Fruit fly (Drosophila melanogaster) whole organism, prepupa: ENCODE measurements around the gene Syx1A.

Experiments used
- CG7368 ChIP-seq: fragments of 200-800 bp; sonication (Bioruptor generic); optimal IDR thresholded peaks from 3 replicates; lab custom pipeline; 2016; ENCODE audit warnings: missing biosample characterization, missing genetic modification characterization
- Hr39 ChIP-seq: fragments of 200-800 bp; sonication (Bioruptor generic); optimal IDR thresholded peaks from 2 replicates; lab custom pipeline; 2016; ENCODE audit warnings: missing biosample characterization, missing genetic modification characterization

DNA sequence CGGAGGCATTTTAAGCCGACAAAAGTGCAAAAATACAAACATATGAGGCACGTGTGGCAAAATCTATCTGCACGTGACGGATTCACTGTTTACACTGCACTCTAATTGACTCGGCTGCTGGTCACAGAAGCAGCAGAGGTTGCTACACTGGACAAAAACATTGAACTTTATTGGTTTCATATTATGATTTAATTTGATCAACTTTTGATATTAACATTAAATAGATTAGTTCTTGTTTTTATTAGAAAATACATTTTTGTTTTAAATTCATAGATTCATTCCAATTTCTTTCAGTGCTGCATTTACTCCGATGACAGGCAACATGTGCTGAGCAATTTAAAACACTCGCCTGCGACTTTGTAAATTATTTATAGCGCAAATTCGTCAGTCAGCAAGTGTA is 26.5 kb downstream of the Syx1A start:
- no peak for TF ChIP-seq CG7368
- TF ChIP-seq Hr39 (GFP tag; lab: Kevin White, UChicago) = no peak
